Worm (Caenorhabditis elegans) whole organism, late embryonic: Measurements from ENCODE around the gene ifet-1.
A peak's percentile ranks its signal among the peaks of the same experiment; 100 is the strongest.

ENCODE experiments used
- C08G9.2 ChIP-seq: sonication (generic microtip); optimal IDR thresholded peaks from 2 replicates; lab custom pipeline; 2016; ENCODE audit warnings: mild to moderate bottlenecking, missing genetic modification characterization, moderate library complexity, missing compliant biosample characterization
- C38D4.7 ChIP-seq: fragments of 200-800 bp; sonication (Bioruptor generic); optimal IDR thresholded peaks from 2 replicates; lab custom pipeline; 2018; ENCODE audit warnings: mild to moderate bottlenecking, missing genetic modification characterization, moderate library complexity, missing compliant biosample characterization
- F13H6.1 ChIP-seq: sonication (generic microtip); optimal IDR thresholded peaks from 2 replicates; lab custom pipeline; 2016; ENCODE audit warnings: missing genetic modification characterization, missing compliant biosample characterization
- K09A11.1 ChIP-seq: sonication (generic microtip); optimal IDR thresholded peaks from 2 replicates; lab custom pipeline; 2017; ENCODE audit warnings: antibody characterized with exemption, mild to moderate bottlenecking, missing genetic modification characterization, missing compliant biosample characterization; ENCODE audit not compliant: insufficient read depth
- Y22D7AL.16 ChIP-seq: sonication (generic microtip); optimal IDR thresholded peaks from 2 replicates; lab custom pipeline; 2016; ENCODE audit warnings: missing genetic modification characterization, missing compliant biosample characterization
- ahr-1 ChIP-seq: sonication (generic microtip); optimal IDR thresholded peaks from 2 replicates; lab custom pipeline; 2016; ENCODE audit warnings: missing genetic modification characterization, missing compliant biosample characterization
- ama-1 ChIP-seq: fragments of 150-350 bp; optimal IDR thresholded peaks from 2 replicates; lab custom pipeline; 2014
- ceh-14 ChIP-seq: sonication (generic microtip); optimal IDR thresholded peaks from 2 replicates; lab custom pipeline; 2016; ENCODE audit warnings: missing genotype, missing genetic modification characterization, missing compliant biosample characterization
- ceh-19 ChIP-seq: fragments of 200-800 bp; sonication (Bioruptor generic); optimal IDR thresholded peaks from 2 replicates; lab custom pipeline; 2018; ENCODE audit warnings: mild to moderate bottlenecking, missing genetic modification characterization, missing compliant biosample characterization
- ceh-22 ChIP-seq: sonication (generic microtip); optimal IDR thresholded peaks from 2 replicates; lab custom pipeline; 2017; ENCODE audit warnings: missing biosample characterization, missing genetic modification characterization
- ceh-24 ChIP-seq: sonication (generic microtip); optimal IDR thresholded peaks from 2 replicates; lab custom pipeline; 2016; ENCODE audit warnings: mild to moderate bottlenecking, missing genetic modification characterization, missing compliant biosample characterization
- ceh-30 ChIP-seq: fragments of 150-350 bp; optimal IDR thresholded peaks from 2 replicates; lab custom pipeline; 2014; ENCODE audit warnings: missing biosample characterization, missing genetic modification characterization
- ceh-31 ChIP-seq: sonication (generic microtip); optimal IDR thresholded peaks from 2 replicates; lab custom pipeline; 2016; ENCODE audit warnings: missing genetic modification characterization, missing compliant biosample characterization
- ceh-45 ChIP-seq: fragments of 200-800 bp; sonication (Bioruptor generic); IDR thresholded peaks from 2 replicates; pipeline ENCODE4 v1.3.6; 2022; ENCODE audit warnings: missing genetic modification reagents, missing genetic modification characterization, missing compliant biosample characterization
- ceh-48 ChIP-seq: sonication (generic microtip); optimal IDR thresholded peaks from 2 replicates; lab custom pipeline; 2016; ENCODE audit warnings: missing genetic modification characterization, inconsistent platforms, missing compliant biosample characterization
- ceh-6 ChIP-seq: fragments of 200-800 bp; sonication (Bioruptor generic); optimal IDR thresholded peaks from 2 replicates; lab custom pipeline; 2018; ENCODE audit warnings: mild to moderate bottlenecking, missing genetic modification characterization, missing compliant biosample characterization
- ceh-9 ChIP-seq: sonication (generic microtip); optimal IDR thresholded peaks from 2 replicates; lab custom pipeline; 2016; ENCODE audit warnings: mild to moderate bottlenecking, missing genetic modification characterization, inconsistent platforms, missing compliant biosample characterization
- dmd-4 ChIP-seq: sonication (generic microtip); optimal IDR thresholded peaks from 2 replicates; lab custom pipeline; 2016; ENCODE audit warnings: borderline replicate concordance, missing genetic modification characterization, missing compliant biosample characterization
- dve-1 ChIP-seq: sonication (generic microtip); optimal IDR thresholded peaks from 2 replicates; lab custom pipeline; 2017; ENCODE audit warnings: antibody characterized with exemption, mild to moderate bottlenecking, missing genetic modification characterization, missing compliant biosample characterization
- elt-2 ChIP-seq: sonication (generic microtip); optimal IDR thresholded peaks from 2 replicates; lab custom pipeline; 2016; ENCODE audit warnings: missing genetic modification reagents, missing genetic modification characterization, missing compliant biosample characterization
- elt-4 ChIP-seq: sonication (generic microtip); optimal IDR thresholded peaks from 2 replicates; lab custom pipeline; 2016; ENCODE audit warnings: missing genetic modification characterization, missing compliant biosample characterization
- ets-4 ChIP-seq: sonication (generic microtip); optimal IDR thresholded peaks from 2 replicates; lab custom pipeline; 2016; ENCODE audit warnings: missing genetic modification characterization, missing compliant biosample characterization
- eyg-1 ChIP-seq: sonication (generic microtip); optimal IDR thresholded peaks from 2 replicates; lab custom pipeline; 2016; ENCODE audit warnings: missing genotype, missing genetic modification characterization, missing compliant biosample characterization
- fkh-10 ChIP-seq: fragments of 150-350 bp; optimal IDR thresholded peaks from 2 replicates; lab custom pipeline; 2014; ENCODE audit warnings: missing biosample characterization, missing genetic modification reagents, missing genetic modification characterization
- fkh-6 ChIP-seq: sonication (generic microtip); optimal IDR thresholded peaks from 2 replicates; lab custom pipeline; 2016; ENCODE audit warnings: missing genetic modification characterization, missing compliant biosample characterization
- gmeb-2 ChIP-seq: sonication (generic microtip); optimal IDR thresholded peaks from 2 replicates; lab custom pipeline; 2016; ENCODE audit warnings: missing genetic modification characterization, inconsistent platforms, missing compliant biosample characterization
- hlh-13 ChIP-seq: fragments of 200-800 bp; sonication (Bioruptor generic); optimal IDR thresholded peaks from 2 replicates; lab custom pipeline; 2018; ENCODE audit warnings: mild to moderate bottlenecking, missing genetic modification characterization, missing compliant biosample characterization
- hlh-15 ChIP-seq: sonication (generic microtip); optimal IDR thresholded peaks from 2 replicates; lab custom pipeline; 2016; ENCODE audit warnings: missing genetic modification characterization, missing compliant biosample characterization
- hlh-8 ChIP-seq: sonication (generic microtip); optimal IDR thresholded peaks from 2 replicates; lab custom pipeline; 2016; ENCODE audit warnings: missing genotype, missing genetic modification characterization, missing compliant biosample characterization
- lin-11 ChIP-seq: fragments of 200-800 bp; sonication (Bioruptor generic); optimal IDR thresholded peaks from 2 replicates; lab custom pipeline; 2018; ENCODE audit warnings: mild to moderate bottlenecking, missing genetic modification characterization, missing compliant biosample characterization
- madf-2 ChIP-seq: sonication (generic microtip); optimal IDR thresholded peaks from 2 replicates; lab custom pipeline; 2017; ENCODE audit warnings: missing genetic modification characterization, missing compliant biosample characterization
- mec-3 ChIP-seq: sonication (generic microtip); optimal IDR thresholded peaks from 2 replicates; lab custom pipeline; 2016; ENCODE audit warnings: borderline replicate concordance, missing genetic modification characterization, missing compliant biosample characterization
- nhr-11 ChIP-seq: fragments of 150-350 bp; optimal IDR thresholded peaks from 2 replicates; lab custom pipeline; 2014; ENCODE audit warnings: missing biosample characterization, missing genetic modification characterization
- nhr-232 ChIP-seq: sonication (generic microtip); optimal IDR thresholded peaks from 2 replicates; lab custom pipeline; 2016; ENCODE audit warnings: missing genetic modification characterization, missing compliant biosample characterization
- npax-4 ChIP-seq: sonication (generic microtip); optimal IDR thresholded peaks from 2 replicates; lab custom pipeline; 2016; ENCODE audit warnings: missing genetic modification characterization, missing compliant biosample characterization
- odd-2 ChIP-seq: sonication (generic microtip); optimal IDR thresholded peaks from 2 replicates; lab custom pipeline; 2017; ENCODE audit warnings: antibody characterized with exemption, mild to moderate bottlenecking, missing genetic modification characterization, missing compliant biosample characterization
- pat-9 ChIP-seq: fragments of 200-800 bp; sonication (Bioruptor generic); optimal IDR thresholded peaks from 2 replicates; lab custom pipeline; 2018; ENCODE audit warnings: mild to moderate bottlenecking, missing genetic modification characterization, moderate library complexity, missing compliant biosample characterization
- pax-1 ChIP-seq: fragments of 150-350 bp; optimal IDR thresholded peaks from 2 replicates; lab custom pipeline; 2014; ENCODE audit warnings: missing biosample characterization, missing genetic modification characterization
- pha-2 ChIP-seq: sonication (generic microtip); optimal IDR thresholded peaks from 2 replicates; lab custom pipeline; 2017; ENCODE audit warnings: mild to moderate bottlenecking, missing genetic modification characterization, missing compliant biosample characterization
- pqm-1 ChIP-seq: sonication (generic microtip); optimal IDR thresholded peaks from 2 replicates; lab custom pipeline; 2016; ENCODE audit warnings: missing genetic modification characterization, missing compliant biosample characterization
- rnt-1 ChIP-seq: sonication (generic microtip); optimal IDR thresholded peaks from 2 replicates; lab custom pipeline; 2016; ENCODE audit warnings: missing genetic modification characterization, missing compliant biosample characterization
- sox-4 ChIP-seq: sonication (generic microtip); optimal IDR thresholded peaks from 2 replicates; lab custom pipeline; 2017; ENCODE audit warnings: mild to moderate bottlenecking, missing genetic modification characterization, inconsistent platforms, missing compliant biosample characterization
- tbx-2 ChIP-seq: sonication (generic microtip); optimal IDR thresholded peaks from 2 replicates; lab custom pipeline; 2016; ENCODE audit warnings: missing genetic modification characterization, missing compliant biosample characterization
- tbx-7 ChIP-seq: sonication (generic microtip); optimal IDR thresholded peaks from 2 replicates; lab custom pipeline; 2016; ENCODE audit warnings: missing genotype, missing genetic modification characterization, missing compliant biosample characterization
- ttx-3 ChIP-seq: sonication (generic microtip); optimal IDR thresholded peaks from 2 replicates; lab custom pipeline; 2016; ENCODE audit warnings: missing genetic modification reagents, missing genetic modification characterization, missing compliant biosample characterization
- unc-3 ChIP-seq, 2 experiments: fragments of 200-800 bp in 1 of 2; sonication (Bioruptor generic) in 1 of 2; sonication (generic microtip) in 1 of 2; conservative IDR thresholded peaks in 1 of 2; optimal IDR thresholded peaks in 1 of 2; 2 replicates each; pipeline versions ENCODE4 v1.3.6 to Lab custom; 2016 to 2022; ENCODE audit warnings: missing compliant biosample characterization in 2 of 2, missing genetic modification characterization in 2 of 2, missing genetic modification reagents in 1 of 2
- unc-86 ChIP-seq: sonication (generic microtip); optimal IDR thresholded peaks from 2 replicates; lab custom pipeline; 2016; ENCODE audit warnings: missing genetic modification characterization, missing compliant biosample characterization

The ifet-1 gene

ce11 chrIII:4475428-4475968 lies 548 bp upstream of the ifet-1 start, which contains the start of gene rps-1 (continued):
- TF ChIP-seq elt-4 (tag; lab: Kevin White, UChicago) (no peak), fkh-10 (GFP tag; lab: Kevin White, UChicago) (no peak), hlh-8 (tag; lab: Kevin White, UChicago) (peak; percentile 62), ceh-30 (peak; percentile 95), dmd-4 (tag; lab: Kevin White, UChicago) (no peak), C38D4.7 (GFP tag; lab: Kevin White, UChicago) (no peak), hlh-15 (tag; lab: Kevin White, UChicago) (no peak), tbx-7 (tag; lab: Kevin White, UChicago) (peak; percentile 12), nhr-232 (tag; lab: Kevin White, UChicago) (peak; percentile 30), eyg-1 (tag; lab: Kevin White, UChicago) (peak; percentile 14), ceh-48 (tag; lab: Kevin White, UChicago) (peak; percentile 48), tbx-2 (peak; percentile 92), ceh-9 (tag; lab: Kevin White, UChicago) (no peak), ceh-14 (tag; lab: Kevin White, UChicago) (peak; percentile 92), K09A11.1 (tag; lab: Kevin White, UChicago) (peak; percentile 79), lin-11 (tag; lab: Kevin White, UChicago) (no peak), ceh-19 (GFP tag; lab: Kevin White, UChicago) (no peak), nhr-11 (tag; lab: Kevin White, UChicago) (no peak), gmeb-2 (tag; lab: Kevin White, UChicago) (peak; percentile 58), ttx-3 (peak; percentile 42), unc-3 (GFP tag; conservative IDR thresholded peaks at IDR 0.05; lab: Robert Waterston, UW) (peak; percentile 62; the same call in 1 of the 2 replicates), unc-3 (tag; optimal IDR thresholded peaks at IDR 0.05; lab: Kevin White, UChicago) (peak; percentile 50), ets-4 (peak; percentile 80)

- no peak for TF ChIP-seq pax-1
- peak; percentile 89 for TF ChIP-seq unc-86 (tag; lab: Kevin White, UChicago)
- TF ChIP-seq ceh-45 (GFP tag; lab: Robert Waterston, UW), result peak; percentile 85
- peak; percentile 30 for TF ChIP-seq ceh-30
- TF ChIP-seq ceh-24 (tag; lab: Kevin White, UChicago), result peak; percentile 45
- peak; percentile 92 for TF ChIP-seq ceh-6 (GFP tag; lab: Kevin White, UChicago)
- TF ChIP-seq elt-4 (tag; lab: Kevin White, UChicago), result no peak
- TF ChIP-seq lin-11 (tag; lab: Kevin White, UChicago), result peak; percentile 83
- TF ChIP-seq dve-1 (tag; lab: Kevin White, UChicago), result peak; percentile 95
- TF ChIP-seq sox-4 (tag; lab: Kevin White, UChicago), result peak; percentile 85
- peak; percentile 62 for TF ChIP-seq ahr-1 (tag; lab: Kevin White, UChicago)
- peak; percentile 15 for TF ChIP-seq ets-4
- TF ChIP-seq ceh-9 (tag; lab: Kevin White, UChicago), result peak; percentile 53
- TF ChIP-seq gmeb-2 (tag; lab: Kevin White, UChicago), result peak; percentile 85
- TF ChIP-seq eyg-1 (tag; lab: Kevin White, UChicago), result peak; percentile 89
- TF ChIP-seq hlh-13 (GFP tag; lab: Kevin White, UChicago), result peak; percentile 83
- TF ChIP-seq elt-2, result peak; percentile 93
- peak; percentile 84 for TF ChIP-seq pha-2 (tag; lab: Kevin White, UChicago)
- TF ChIP-seq mec-3 (tag; lab: Kevin White, UChicago), result no peak
- TF ChIP-seq K09A11.1 (tag; lab: Kevin White, UChicago), result peak; percentile 73
- TF ChIP-seq ama-1 (lab: Kevin White, UChicago), result no peak
- peak; percentile 91 for TF ChIP-seq tbx-2
- TF ChIP-seq ceh-31 (tag; lab: Kevin White, UChicago), result peak; percentile 69
- peak; percentile 62 for TF ChIP-seq odd-2 (tag; lab: Kevin White, UChicago)
- TF ChIP-seq ceh-22, result peak; percentile 42
- TF ChIP-seq madf-2, result peak; percentile 72
- peak; percentile 80 for TF ChIP-seq Y22D7AL.16 (tag; lab: Kevin White, UChicago)
- TF ChIP-seq unc-3 (GFP tag; conservative IDR thresholded peaks at IDR 0.05; lab: Robert Waterston, UW), result peak; percentile 78
- TF ChIP-seq unc-3 (tag; optimal IDR thresholded peaks at IDR 0.05; lab: Kevin White, UChicago), result peak; percentile 86
- peak; percentile 83 for TF ChIP-seq ttx-3
- TF ChIP-seq pqm-1 (tag; lab: Kevin White, UChicago), result peak; percentile 46
- peak; percentile 67 for TF ChIP-seq C08G9.2 (tag; lab: Kevin White, UChicago)
- peak; percentile 87 for TF ChIP-seq pat-9 (tag; lab: Kevin White, UChicago)
- peak; percentile 61 for TF ChIP-seq rnt-1
- TF ChIP-seq tbx-7 (tag; lab: Kevin White, UChicago), result peak; percentile 60
- TF ChIP-seq dmd-4 (tag; lab: Kevin White, UChicago), result peak; percentile 65
- peak; percentile 86 for TF ChIP-seq npax-4 (tag; lab: Kevin White, UChicago)
- TF ChIP-seq fkh-6 (tag; lab: Kevin White, UChicago), result peak; percentile 80
- peak; percentile 73 for TF ChIP-seq F13H6.1
These were observed 4.2 kb downstream of the ifet-1 start for ce11 chrIII:4470793-4471192.
